Worm (Caenorhabditis elegans): ENCODE measurements around the gene B0034.4.

ce11 chrII:5997257-5997656 lies 27.9 kb upstream of the B0034.4 start, which contains the start of gene ins-5:
- TF ChIP-seq ama-1 (optimal IDR thresholded peaks at IDR 0.05) = no peak
- no peak for TF ChIP-seq flt-1 (GFP tag; IDR thresholded peaks at IDR 0.05)
- TF ChIP-seq tra-4 (tag; optimal IDR thresholded peaks at IDR 0.05) = no peak
- TF ChIP-seq ceh-36 (tag; optimal IDR thresholded peaks at IDR 0.05) = no peak
